Fruit fly (Drosophila melanogaster) whole organism, embryonic: ENCODE measurements around the gene CG17111.

Experiments used
- Abd-B ChIP-seq: fragments of 200-800 bp; sonication (Bioruptor generic); optimal IDR thresholded peaks from 2 replicates; lab custom pipeline; 2018; ENCODE audit warnings: missing biosample characterization, mild to moderate bottlenecking, missing genetic modification characterization, moderate library complexity
- Atf3 ChIP-seq: fragments of 200-800 bp; sonication (Bioruptor generic); optimal IDR thresholded peaks from 3 replicates; lab custom pipeline; 2016; ENCODE audit warnings: missing biosample characterization, missing genetic modification characterization
- Bgb ChIP-seq: fragments of 200-800 bp; sonication (Bioruptor generic); IDR thresholded peaks from 2 replicates; pipeline ENCODE4 v1.3.6; 2022; ENCODE audit warnings: missing biosample characterization, missing genetic modification characterization; ENCODE audit not compliant: partially characterized antibody
- CG11085 ChIP-seq: fragments of 200-800 bp; sonication (Bioruptor generic); IDR thresholded peaks from 2 replicates; pipeline ENCODE4 v1.3.6; 2022; ENCODE audit warnings: missing biosample characterization, missing genetic modification characterization
- CG11247 ChIP-seq: fragments of 200-800 bp; sonication (Bioruptor generic); IDR thresholded peaks from 2 replicates; pipeline ENCODE4 v1.3.6; 2022; ENCODE audit warnings: missing biosample characterization, missing genetic modification characterization
- CG13287 ChIP-seq: fragments of 200-800 bp; sonication (Bioruptor generic); IDR thresholded peaks from 2 replicates; pipeline ENCODE4 v1.3.6; 2022; ENCODE audit warnings: missing biosample characterization, missing genetic modification characterization; ENCODE audit not compliant: partially characterized antibody
- CG13894 ChIP-seq: fragments of 200-800 bp; sonication (Bioruptor generic); optimal IDR thresholded peaks from 3 replicates; lab custom pipeline; 2018; ENCODE audit warnings: missing biosample characterization, mild to moderate bottlenecking, missing genetic modification characterization, moderate library complexity
- CG14050 ChIP-seq: fragments of 200-800 bp; sonication (Bioruptor generic); IDR thresholded peaks from 3 replicates; pipeline ENCODE4 v1.3.6; 2022; ENCODE audit warnings: missing biosample characterization, missing genetic modification characterization
- CG18476 ChIP-seq: fragments of 200-800 bp; sonication (Bioruptor generic); optimal IDR thresholded peaks from 2 replicates; lab custom pipeline; 2016; ENCODE audit warnings: missing biosample characterization, mild to moderate bottlenecking, missing genetic modification characterization
- CG18764 ChIP-seq: fragments of 200-800 bp; sonication (Bioruptor generic); optimal IDR thresholded peaks from 3 replicates; lab custom pipeline; 2016; ENCODE audit warnings: missing biosample characterization, missing genetic modification characterization
- CG33213 ChIP-seq: fragments of 200-800 bp; sonication (Bioruptor generic); optimal IDR thresholded peaks from 3 replicates; lab custom pipeline; 2016; ENCODE audit warnings: missing biosample characterization, missing genetic modification characterization
- CG34422 ChIP-seq: fragments of 200-800 bp; sonication (Bioruptor generic); IDR thresholded peaks from 3 replicates; pipeline ENCODE4 v1.3.6; 2022; ENCODE audit warnings: missing biosample characterization, missing genetic modification characterization
- CG4282 ChIP-seq: fragments of 200-800 bp; sonication (Bioruptor generic); optimal IDR thresholded peaks from 2 replicates; lab custom pipeline; 2016; ENCODE audit warnings: missing biosample characterization, missing genetic modification characterization
- CG6654 ChIP-seq: fragments of 200-800 bp; sonication (Bioruptor generic); optimal IDR thresholded peaks from 2 replicates; lab custom pipeline; 2017; ENCODE audit warnings: missing biosample characterization, mild to moderate bottlenecking, missing genetic modification characterization
- CG6791 ChIP-seq: fragments of 200-800 bp; sonication (Bioruptor generic); IDR thresholded peaks from 3 replicates; pipeline ENCODE4 v1.3.6; 2022; ENCODE audit warnings: missing biosample characterization, missing genetic modification characterization; ENCODE audit not compliant: partially characterized antibody
- CG7839 ChIP-seq: fragments of 200-800 bp; sonication (Bioruptor generic); optimal IDR thresholded peaks from 3 replicates; lab custom pipeline; 2018; ENCODE audit warnings: missing biosample characterization, mild to moderate bottlenecking, missing genetic modification characterization, moderate library complexity
- CG8089 ChIP-seq: fragments of 200-800 bp; sonication (Bioruptor generic); optimal IDR thresholded peaks from 3 replicates; lab custom pipeline; 2016; ENCODE audit warnings: missing biosample characterization, missing genetic modification characterization
- CHES-1-like ChIP-seq: fragments of 200-800 bp; sonication (Bioruptor generic); optimal IDR thresholded peaks from 2 replicates; lab custom pipeline; 2016; ENCODE audit warnings: missing biosample characterization, missing genetic modification characterization
- D19A ChIP-seq: fragments of 200-800 bp; optimal IDR thresholded peaks from 3 replicates; lab custom pipeline; 2019; ENCODE audit warnings: missing biosample characterization, mild to moderate bottlenecking, missing genetic modification characterization, moderate library complexity
- Deaf1 ChIP-seq: fragments of 200-800 bp; optimal IDR thresholded peaks from 3 replicates; lab custom pipeline; 2019; ENCODE audit warnings: missing biosample characterization, mild to moderate bottlenecking, missing genetic modification characterization, moderate library complexity
- Dek ChIP-seq: fragments of 200-800 bp; sonication (Bioruptor generic); optimal IDR thresholded peaks from 3 replicates; lab custom pipeline; 2019; ENCODE audit warnings: missing biosample characterization, mild to moderate bottlenecking, missing genetic modification characterization, moderate library complexity
- E2f2 ChIP-seq: fragments of 200-800 bp; sonication (Bioruptor generic); IDR thresholded peaks from 2 replicates; pipeline ENCODE4 v1.3.6; 2022; ENCODE audit warnings: missing biosample characterization, missing genetic modification characterization
- Elba2 ChIP-seq: fragments of 200-800 bp; sonication (Bioruptor generic); optimal IDR thresholded peaks from 3 replicates; lab custom pipeline; 2016; ENCODE audit warnings: missing biosample characterization, missing genetic modification characterization
- Ets65A ChIP-seq: fragments of 200-800 bp; sonication (Bioruptor generic); peaks from one replicate; lab custom pipeline; 2016; ENCODE audit warnings: missing biosample characterization, missing genetic modification characterization
- NC2α ChIP-seq: fragments of 200-800 bp; sonication (Bioruptor generic); optimal IDR thresholded peaks from 2 replicates; lab custom pipeline; 2016; ENCODE audit warnings: missing biosample characterization, missing genetic modification characterization
- NK7.1 ChIP-seq: fragments of 200-800 bp; sonication (Bioruptor generic); optimal IDR thresholded peaks from 3 replicates; lab custom pipeline; 2016; ENCODE audit warnings: missing biosample characterization, missing genetic modification characterization
- Sox100B ChIP-seq: fragments of 200-800 bp; sonication (Bioruptor generic); optimal IDR thresholded peaks from 3 replicates; lab custom pipeline; 2018; ENCODE audit warnings: missing biosample characterization, mild to moderate bottlenecking, missing genetic modification characterization
- Taf1 ChIP-seq: fragments of 200-800 bp; sonication (Bioruptor generic); IDR thresholded peaks from 2 replicates; pipeline ENCODE4 v1.3.6; 2022; ENCODE audit warnings: missing biosample characterization, missing genetic modification characterization
- YL-1 ChIP-seq: fragments of 200-800 bp; sonication (Bioruptor generic); optimal IDR thresholded peaks from 3 replicates; lab custom pipeline; 2017; ENCODE audit warnings: missing biosample characterization, mild to moderate bottlenecking, missing genetic modification characterization
- az2 ChIP-seq: fragments of 200-800 bp; sonication (Bioruptor generic); optimal IDR thresholded peaks from 3 replicates; lab custom pipeline; 2016; ENCODE audit warnings: missing biosample characterization, missing genetic modification characterization
- bab2 ChIP-seq: fragments of 200-800 bp; sonication (Bioruptor generic); optimal IDR thresholded peaks from 2 replicates; lab custom pipeline; 2016; ENCODE audit warnings: missing biosample characterization, missing genetic modification characterization
- btn ChIP-seq: fragments of 200-800 bp; sonication (Bioruptor generic); optimal IDR thresholded peaks from 2 replicates; lab custom pipeline; 2016; ENCODE audit warnings: missing biosample characterization, missing genetic modification characterization
- crp ChIP-seq, 2 experiments: fragments of 200-800 bp; sonication (Bioruptor generic); optimal IDR thresholded peaks; 2 replicates in 1 of 2; 3 replicates in 1 of 2; lab custom pipeline; 2017; ENCODE audit warnings: missing biosample characterization in 2 of 2, missing genetic modification characterization in 2 of 2, mild to moderate bottlenecking in 1 of 2, moderate library complexity in 1 of 2
- dpn ChIP-seq, 2 experiments: fragments of 200-800 bp; sonication (Bioruptor generic); optimal IDR thresholded peaks; 3 replicates each; lab custom pipeline; 2016; ENCODE audit warnings: missing biosample characterization in 2 of 2, missing genetic modification characterization in 2 of 2
- hbn ChIP-seq: fragments of 200-800 bp; sonication (Bioruptor generic); IDR thresholded peaks from 2 replicates; pipeline ENCODE4 v1.3.6; 2022; ENCODE audit warnings: missing biosample characterization, missing genetic modification characterization; ENCODE audit not compliant: partially characterized antibody
- insv ChIP-seq, 2 experiments: fragments of 200-800 bp; sonication (Bioruptor generic); optimal IDR thresholded peaks; 3 replicates each; lab custom pipeline; 2016 to 2018; ENCODE audit warnings: missing biosample characterization in 2 of 2, missing genetic modification characterization in 2 of 2
- inv ChIP-seq: fragments of 200-800 bp; sonication (Bioruptor generic); IDR thresholded peaks from 2 replicates; pipeline ENCODE4 v1.3.6; 2022; ENCODE audit warnings: missing biosample characterization, missing genetic modification characterization; ENCODE audit not compliant: partially characterized antibody
- knrl ChIP-seq: fragments of 200-800 bp; sonication (Bioruptor generic); IDR thresholded peaks from 3 replicates; pipeline ENCODE4 v1.3.6; 2022; ENCODE audit warnings: missing biosample characterization, missing genetic modification characterization; ENCODE audit not compliant: partially characterized antibody
- luna ChIP-seq: fragments of 200-800 bp; sonication (Bioruptor generic); optimal IDR thresholded peaks from 2 replicates; lab custom pipeline; 2016; ENCODE audit warnings: missing biosample characterization, missing genetic modification characterization
- org-1 ChIP-seq: fragments of 200-800 bp; sonication (Bioruptor generic); optimal IDR thresholded peaks from 2 replicates; lab custom pipeline; 2017; ENCODE audit warnings: missing biosample characterization, missing genetic modification characterization
- p53 ChIP-seq: fragments of 200-800 bp; sonication (Bioruptor generic); optimal IDR thresholded peaks from 2 replicates; lab custom pipeline; 2016; ENCODE audit warnings: missing biosample characterization, missing genetic modification characterization
- pan ChIP-seq, 4 experiments: fragments of >200 bp in 3 of 4; fragments of 200-800 bp in 1 of 4; sonication (Bioruptor generic) in 1 of 4; optimal IDR thresholded peaks in 3 of 4; IDR thresholded peaks in 1 of 4; 2 replicates each; pipeline versions ENCODE4 v1.3.6 to Lab custom; 2017 to 2022; ENCODE audit warnings: missing biosample characterization in 2 of 4, missing genetic modification characterization in 2 of 4, mixed read lengths in 1 of 4
- sr ChIP-seq: fragments of 200-800 bp; sonication (Bioruptor generic); IDR thresholded peaks from 3 replicates; pipeline ENCODE4 v1.3.6; 2022; ENCODE audit warnings: missing biosample characterization, missing genetic modification characterization
- trem ChIP-seq: fragments of 200-800 bp; optimal IDR thresholded peaks from 3 replicates; lab custom pipeline; 2019; ENCODE audit warnings: missing biosample characterization, mild to moderate bottlenecking, missing genetic modification characterization, moderate library complexity
- unpg ChIP-seq: fragments of 200-800 bp; sonication (Bioruptor generic); optimal IDR thresholded peaks from 3 replicates; lab custom pipeline; 2018; ENCODE audit warnings: missing biosample characterization, mild to moderate bottlenecking, missing genetic modification characterization, moderate library complexity
- vnd ChIP-seq: fragments of 200-800 bp; sonication (Bioruptor generic); IDR thresholded peaks from 3 replicates; pipeline ENCODE4 v1.3.6; 2022; ENCODE audit warnings: missing biosample characterization, missing genetic modification characterization; ENCODE audit not compliant: partially characterized antibody
- z ChIP-seq: fragments of 200-800 bp; sonication (Bioruptor generic); IDR thresholded peaks from 3 replicates; pipeline ENCODE4 v1.3.6; 2022; ENCODE audit warnings: missing biosample characterization, missing genetic modification characterization
- zen2 ChIP-seq: fragments of 200-800 bp; sonication (Bioruptor generic); IDR thresholded peaks from 3 replicates; pipeline ENCODE4 v1.3.6; 2022; ENCODE audit warnings: missing biosample characterization, missing genetic modification characterization; ENCODE audit not compliant: partially characterized antibody
- zf30C ChIP-seq: fragments of 200-800 bp; sonication (Bioruptor generic); optimal IDR thresholded peaks from 3 replicates; lab custom pipeline; 2018; ENCODE audit warnings: missing biosample characterization, mild to moderate bottlenecking, missing genetic modification characterization

The CG17111 gene

dm6 chr3R:23053936-23054335 lies 13.1 kb downstream of the CG17111 start, which contains the start of gene p53 (continued):
- peak in 1 of 2 experiments; percentile 26 for TF ChIP-seq crp (GFP tag; optimal IDR thresholded peaks at IDR 0.05; lab: Kevin White, UChicago)
- peak; percentile 44 for TF ChIP-seq YL-1 (GFP tag; lab: Kevin White, UChicago)
- no peak for TF ChIP-seq Taf1 (GFP tag; lab: Robert Waterston, UW)
- no peak for TF ChIP-seq z (GFP tag; lab: Robert Waterston, UW)
- TF ChIP-seq hbn = peak; percentile 67
- peak; percentile 70 for TF ChIP-seq trem (tag; lab: Kevin White, UChicago)
- TF ChIP-seq CG8089 = peak; percentile 70
- TF ChIP-seq insv (GFP tag; optimal IDR thresholded peaks at IDR 0.05; lab: Kevin White, UChicago) = peak in 1 of 2 experiments; percentile 48
- TF ChIP-seq CG18764 (GFP tag; lab: Kevin White, UChicago) = peak; percentile 63
- peak; percentile 70 for TF ChIP-seq CG11085
- TF ChIP-seq sr (GFP tag; lab: Robert Waterston, UW) = peak; percentile 71; the same call in 1 of the 3 replicates
- peak; percentile 72 for TF ChIP-seq Sox100B
- TF ChIP-seq CG13894 (tag; lab: Kevin White, UChicago) = peak; percentile 46
- peak; percentile 81 for TF ChIP-seq NK7.1
- peak; percentile 48 for TF ChIP-seq p53 (GFP tag; lab: Kevin White, UChicago)
- peak; percentile 59 for TF ChIP-seq Atf3
- TF ChIP-seq CG7839 (tag; lab: Kevin White, UChicago) = peak; percentile 67
- TF ChIP-seq knrl (GFP tag; lab: Robert Waterston, UW) = peak; percentile 74; the same call in 2 of the 3 replicates
- TF ChIP-seq CG6791 (GFP tag; lab: Robert Waterston, UW) = peak; percentile 80
- TF ChIP-seq bab2 (GFP tag; lab: Kevin White, UChicago) = peak; percentile 41
- TF ChIP-seq NC2α (GFP tag; lab: Kevin White, UChicago) = peak; percentile 32
- TF ChIP-seq E2f2 (GFP tag; lab: Robert Waterston, UW) = peak; percentile 91
- TF ChIP-seq CG14050 (GFP tag; lab: Robert Waterston, UW) = peak; percentile 73
- peak; percentile 64 for TF ChIP-seq luna (GFP tag; lab: Kevin White, UChicago)
- peak; percentile 31 for TF ChIP-seq az2 (GFP tag; lab: Kevin White, UChicago)
- peak; percentile 61 for TF ChIP-seq Abd-B (GFP tag; lab: Kevin White, UChicago)
- TF ChIP-seq vnd (GFP tag; lab: Robert Waterston, UW) = peak; percentile 59; the same call in 2 of the 3 replicates
- TF ChIP-seq unpg (GFP tag; lab: Kevin White, UChicago) = peak; percentile 67
- TF ChIP-seq zf30C (GFP tag; lab: Kevin White, UChicago) = no peak
- peak; percentile 68 for TF ChIP-seq CHES-1-like
- no peak for TF ChIP-seq D19A
- TF ChIP-seq CG4282 (GFP tag; lab: Kevin White, UChicago) = peak; percentile 30
- TF ChIP-seq Dek (tag; lab: Kevin White, UChicago) = peak; percentile 37
- TF ChIP-seq CG33213 (GFP tag; lab: Kevin White, UChicago) = peak; percentile 88
- peak; percentile 68; the same call in 2 of the 3 replicates for TF ChIP-seq CG34422 (GFP tag; lab: Robert Waterston, UW)
- peak; percentile 76 for TF ChIP-seq Bgb
- TF ChIP-seq CG11247 (GFP tag; lab: Robert Waterston, UW) = peak; percentile 87
- peak; percentile 43 for TF ChIP-seq org-1
- TF ChIP-seq inv = peak; percentile 67
- TF ChIP-seq Ets65A = peak; percentile 99
- no peak for TF ChIP-seq Elba2 (GFP tag; lab: Kevin White, UChicago)
- peak; percentile 8 for TF ChIP-seq CG18476 (GFP tag; lab: Kevin White, UChicago)
- TF ChIP-seq zen2 = peak; percentile 64; the same call in 2 of the 3 replicates
- TF ChIP-seq Deaf1 (tag; lab: Kevin White, UChicago) = peak; percentile 28
- no peak for TF ChIP-seq pan (optimal IDR thresholded peaks at IDR 0.05; lab: Kevin White, UChicago)
- peak in 1 of 2 experiments; percentile 73 for TF ChIP-seq pan (GFP tag; optimal IDR thresholded peaks at IDR 0.05 in 1 of 2, IDR thresholded peaks at IDR 0.05 in 1 of 2)
- TF ChIP-seq CG13287 (GFP tag; lab: Robert Waterston, UW) = peak; percentile 79
- TF ChIP-seq btn (GFP tag; lab: Kevin White, UChicago) = peak; percentile 68
- TF ChIP-seq dpn (GFP tag; optimal IDR thresholded peaks at IDR 0.05; lab: Kevin White, UChicago) = peak; percentile 50 to 82
- peak; percentile 52 for TF ChIP-seq CG6654 (GFP tag; lab: Kevin White, UChicago)
